Fruit fly (Drosophila melanogaster): ENCODE measurements around the gene CG42717.

The CG42717 gene

dm6 chr3L:16045831-16046336, 12.9 kb upstream of the CG42717 start (continued):
- TF ChIP-seq salm (tag; optimal IDR thresholded peaks at IDR 0.05) (peak; percentile 96), nerfin-1 (tag; optimal IDR thresholded peaks at IDR 0.05) (peak; percentile 92), CG12769 (tag; optimal IDR thresholded peaks at IDR 0.05) (peak; percentile 90), Fer1 (GFP tag; optimal IDR thresholded peaks at IDR 0.05) (peak; percentile 97), tna (GFP tag; IDR thresholded peaks at IDR 0.05; ENCODE audit: partially characterized antibody) (no peak), slou (GFP tag; optimal IDR thresholded peaks at IDR 0.05) (peak; percentile 61), CG10654 (GFP tag; optimal IDR thresholded peaks at IDR 0.05) (peak; percentile 87), ato (GFP tag; IDR thresholded peaks at IDR 0.05; ENCODE audit: partially characterized antibody) (no peak), CG7372 (GFP tag; IDR thresholded peaks at IDR 0.05) (peak; percentile 89), sd (tag; optimal IDR thresholded peaks at IDR 0.05) (peak; percentile 92), CG8388 (GFP tag; optimal IDR thresholded peaks at IDR 0.05) (peak; percentile 96), Mrtf (GFP tag; IDR thresholded peaks at IDR 0.05) (peak; percentile 88), sna (GFP tag; IDR thresholded peaks at IDR 0.05; ENCODE audit: partially characterized antibody) (no peak), fd3F (GFP tag; optimal IDR thresholded peaks at IDR 0.05) (peak; percentile 92), CG10274 (GFP tag; optimal IDR thresholded peaks at IDR 0.05) (peak; percentile 54), bbx (GFP tag; IDR thresholded peaks at IDR 0.05; ENCODE audit: partially characterized antibody) (0 out of 2 replicates have a peak, but pooled peaks have one; percentile 25), CG8478 (optimal IDR thresholded peaks at IDR 0.05) (no peak), CG8089 (GFP tag; optimal IDR thresholded peaks at IDR 0.05) (peak; percentile 82), CG5180 (GFP tag; optimal IDR thresholded peaks at IDR 0.05) (peak; percentile 80), CG4328 (GFP tag; optimal IDR thresholded peaks at IDR 0.05) (peak; percentile 75), inv (GFP tag; IDR thresholded peaks at IDR 0.05; ENCODE audit: partially characterized antibody) (no peak), gcm (GFP tag; optimal IDR thresholded peaks at IDR 0.05) (peak; percentile 96), emc (GFP tag; optimal IDR thresholded peaks at IDR 0.05) (peak; percentile 78), H15 (GFP tag; IDR thresholded peaks at IDR 0.05) (peak; percentile 86), CG13287 (GFP tag; IDR thresholded peaks at IDR 0.05; ENCODE audit: partially characterized antibody) (no peak), CG1832 (GFP tag; optimal IDR thresholded peaks at IDR 0.05) (no peak), Scr (GFP tag; IDR thresholded peaks at IDR 0.05; ENCODE audit: partially characterized antibody) (no peak), repo (GFP tag; optimal IDR thresholded peaks at IDR 0.05) (peak; percentile 73), CG4854 (GFP tag; optimal IDR thresholded peaks at IDR 0.05) (peak; percentile 79), Opbp (GFP tag; IDR thresholded peaks at IDR 0.05; ENCODE audit: partially characterized antibody) (no peak), Stat92E (GFP tag; optimal IDR thresholded peaks at IDR 0.05) (no peak), D19B (GFP tag; optimal IDR thresholded peaks at IDR 0.05) (peak; percentile 78), Mad (GFP tag; optimal IDR thresholded peaks at IDR 0.05) (peak; percentile 88), Ada2b (GFP tag; IDR thresholded peaks at IDR 0.05) (peak; percentile 87), CG3065 (GFP tag; optimal IDR thresholded peaks at IDR 0.05) (peak; percentile 59), CG16779 (GFP tag; IDR thresholded peaks at IDR 0.05) (peak; percentile 75; the same call in 1 of the 2 replicates), CG12659 (GFP tag; optimal IDR thresholded peaks at IDR 0.05) (peak; percentile 96), pnt (GFP tag; optimal IDR thresholded peaks at IDR 0.05) (peak; percentile 78), Fer3 (tag; optimal IDR thresholded peaks at IDR 0.05) (peak; percentile 96), sisA (GFP tag; IDR thresholded peaks at IDR 0.05) (peak; percentile 80), CG17912 (GFP tag; optimal IDR thresholded peaks at IDR 0.05) (peak; percentile 81), CG42726 (GFP tag; IDR thresholded peaks at IDR 0.05; ENCODE audit: partially characterized antibody) (no peak), sob (GFP tag; IDR thresholded peaks at IDR 0.05) (peak; percentile 93), Taf1 (GFP tag; IDR thresholded peaks at IDR 0.05) (peak; percentile 84), CG10979 (tag; optimal IDR thresholded peaks at IDR 0.05) (peak; percentile 93), HLH3B (GFP tag; IDR thresholded peaks at IDR 0.05) (peak; percentile 90), chif (GFP tag; optimal IDR thresholded peaks at IDR 0.05) (peak; percentile 80 to 89), ewg (GFP tag; optimal IDR thresholded peaks at IDR 0.05) (peak; percentile 89), fu2 (GFP tag; optimal IDR thresholded peaks at IDR 0.05) (peak; percentile 87)

Data from whole organism, embryonic.